Worm (Caenorhabditis elegans) whole organism, L1 larva: ENCODE results near the gene srx-92.
A peak's percentile ranks its signal among the peaks of the same experiment; 100 is the strongest.
"Not testable (repeated sequence)": the region's sequence is repeated elsewhere in the genome, so short reads cannot be mapped to it uniquely, and the experiment has no call there.

Experiments
- ama-1 ChIP-seq: fragments of 150-350 bp; optimal IDR thresholded peaks from 2 replicates; lab custom pipeline; 2014
- blmp-1 ChIP-seq: fragments of 150-350 bp; optimal IDR thresholded peaks from 2 replicates; lab custom pipeline; 2014; ENCODE audit warnings: missing biosample characterization, missing genetic modification characterization
- ceh-82 ChIP-seq, 3 experiments: fragments of 150-350 bp in 1 of 3; sonication (generic microtip) in 2 of 3; optimal IDR thresholded peaks; 2 replicates each; lab custom pipeline; 2014 to 2017; ENCODE audit warnings: missing biosample characterization in 3 of 3, missing genetic modification characterization in 3 of 3
- ceh-88 ChIP-seq: fragments of 200-800 bp; sonication (Bioruptor generic); IDR thresholded peaks from 2 replicates; pipeline ENCODE4 v1.3.6; 2022; ENCODE audit warnings: missing genetic modification characterization, missing compliant biosample characterization
- ceh-90 ChIP-seq: sonication (generic microtip); optimal IDR thresholded peaks from 2 replicates; lab custom pipeline; 2016; ENCODE audit warnings: missing genetic modification characterization, missing compliant biosample characterization
- dsc-1 ChIP-seq: sonication (generic microtip); optimal IDR thresholded peaks from 2 replicates; lab custom pipeline; 2016; ENCODE audit warnings: mild to moderate bottlenecking, missing genetic modification characterization, missing compliant biosample characterization
- efl-1 ChIP-seq, 4 experiments: fragments of 150-350 bp; optimal IDR thresholded peaks in 3 of 4; peaks in 1 of 4; 1 replicate in 1 of 4; 2 replicates in 3 of 4; lab custom pipeline; 2014; ENCODE audit warnings: missing biosample characterization in 2 of 4, missing genetic modification characterization in 2 of 4, missing genetic modification reagents in 2 of 4
- efl-3 ChIP-seq: fragments of 200-800 bp; sonication (Bioruptor generic); optimal IDR thresholded peaks from 2 replicates; lab custom pipeline; 2018; ENCODE audit warnings: mild to moderate bottlenecking, missing genetic modification characterization, missing compliant biosample characterization
- fkh-10 ChIP-seq: sonication (generic microtip); optimal IDR thresholded peaks from 2 replicates; lab custom pipeline; 2017; ENCODE audit warnings: missing biosample characterization, missing genetic modification reagents, missing genetic modification characterization
- fkh-4 ChIP-seq: sonication (generic microtip); optimal IDR thresholded peaks from 2 replicates; lab custom pipeline; 2016; ENCODE audit warnings: missing compliant biosample characterization, missing genetic modification characterization, borderline replicate concordance
- fkh-8 ChIP-seq: sonication (generic microtip); optimal IDR thresholded peaks from 2 replicates; lab custom pipeline; 2016; ENCODE audit warnings: mild to moderate bottlenecking, missing genetic modification characterization, missing compliant biosample characterization
- grh-1 ChIP-seq: fragments of 200-800 bp; sonication (Bioruptor generic); IDR thresholded peaks from 2 replicates; pipeline ENCODE4 v1.3.6; 2022; ENCODE audit warnings: missing genetic modification reagents, missing genetic modification characterization, missing compliant biosample characterization
- isw-1 ChIP-seq: fragments of 200-800 bp; sonication (Bioruptor generic); IDR thresholded peaks from 2 replicates; pipeline ENCODE4 v1.3.6; 2022; ENCODE audit warnings: missing genetic modification characterization, missing compliant biosample characterization
- jun-1 ChIP-seq: fragments of 150-350 bp; optimal IDR thresholded peaks from 2 replicates; lab custom pipeline; 2014; ENCODE audit warnings: missing biosample characterization, missing genetic modification reagents, missing genetic modification characterization
- lin-35 ChIP-seq, 2 experiments: fragments of 150-350 bp; optimal IDR thresholded peaks; 2 replicates each; lab custom pipeline; 2014; ENCODE audit warnings: missing biosample characterization in 2 of 2, missing genetic modification characterization in 2 of 2, missing genetic modification reagents in 2 of 2
- lin-39 ChIP-seq: fragments of 150-350 bp; optimal IDR thresholded peaks from 2 replicates; lab custom pipeline; 2014; ENCODE audit warnings: missing biosample characterization, missing genetic modification reagents, missing genetic modification characterization
- mab-9 ChIP-seq: fragments of 200-800 bp; sonication (Bioruptor generic); IDR thresholded peaks from 2 replicates; pipeline ENCODE4 v1.3.6; 2022; ENCODE audit warnings: missing genetic modification reagents, missing genetic modification characterization, missing compliant biosample characterization
- mdl-1 ChIP-seq, 2 experiments: fragments of 150-350 bp; optimal IDR thresholded peaks; 2 replicates each; lab custom pipeline; 2014 to 2017; ENCODE audit warnings: missing biosample characterization in 2 of 2, missing genetic modification characterization in 2 of 2, inconsistent platforms in 1 of 2
- mep-1 ChIP-seq: fragments of 150-350 bp; optimal IDR thresholded peaks from 2 replicates; lab custom pipeline; 2014; ENCODE audit warnings: missing biosample characterization, missing genetic modification characterization
- nhr-237 ChIP-seq: fragments of 150-350 bp; optimal IDR thresholded peaks from 2 replicates; lab custom pipeline; 2014; ENCODE audit warnings: missing biosample characterization, missing genetic modification characterization
- nhr-28 ChIP-seq: fragments of 150-350 bp; optimal IDR thresholded peaks from 2 replicates; lab custom pipeline; 2014; ENCODE audit warnings: missing biosample characterization, missing genetic modification characterization
- nhr-47 ChIP-seq: sonication (generic microtip); optimal IDR thresholded peaks from 2 replicates; lab custom pipeline; 2016; ENCODE audit warnings: mild to moderate bottlenecking, missing genetic modification characterization, moderate library complexity, missing compliant biosample characterization
- nhr-84 ChIP-seq: sonication (generic microtip); optimal IDR thresholded peaks from 2 replicates; lab custom pipeline; 2017; ENCODE audit warnings: missing biosample characterization, missing genetic modification characterization
- nhr-85 ChIP-seq: sonication (generic microtip); peaks from one replicate; lab custom pipeline; 2016; ENCODE audit warnings: missing genetic modification characterization, inconsistent platforms, missing compliant biosample characterization
- nhr-90 ChIP-seq: sonication (generic microtip); optimal IDR thresholded peaks from 2 replicates; lab custom pipeline; 2016; ENCODE audit warnings: mild to moderate bottlenecking, missing genetic modification characterization, missing compliant biosample characterization; ENCODE audit not compliant: poor library complexity
- pag-3 ChIP-seq: sonication (generic microtip); optimal IDR thresholded peaks from 2 replicates; lab custom pipeline; 2017; ENCODE audit warnings: missing genetic modification characterization, mild to moderate bottlenecking, missing compliant biosample characterization, antibody characterized with exemption, borderline replicate concordance; ENCODE audit not compliant: insufficient read depth
- snu-23 ChIP-seq: sonication (generic microtip); optimal IDR thresholded peaks from 2 replicates; lab custom pipeline; 2016; ENCODE audit warnings: missing genetic modification characterization, missing compliant biosample characterization
- unc-30 ChIP-seq: sonication (generic microtip); optimal IDR thresholded peaks from 2 replicates; lab custom pipeline; 2017; ENCODE audit warnings: missing biosample characterization, missing genetic modification characterization
- ztf-11 ChIP-seq, 2 experiments: sonication (generic microtip); optimal IDR thresholded peaks; 2 replicates each; lab custom pipeline; 2016 to 2017; ENCODE audit warnings: missing genetic modification characterization in 2 of 2, missing biosample characterization in 1 of 2, missing compliant biosample characterization in 1 of 2

The srx-92 gene

DNA sequence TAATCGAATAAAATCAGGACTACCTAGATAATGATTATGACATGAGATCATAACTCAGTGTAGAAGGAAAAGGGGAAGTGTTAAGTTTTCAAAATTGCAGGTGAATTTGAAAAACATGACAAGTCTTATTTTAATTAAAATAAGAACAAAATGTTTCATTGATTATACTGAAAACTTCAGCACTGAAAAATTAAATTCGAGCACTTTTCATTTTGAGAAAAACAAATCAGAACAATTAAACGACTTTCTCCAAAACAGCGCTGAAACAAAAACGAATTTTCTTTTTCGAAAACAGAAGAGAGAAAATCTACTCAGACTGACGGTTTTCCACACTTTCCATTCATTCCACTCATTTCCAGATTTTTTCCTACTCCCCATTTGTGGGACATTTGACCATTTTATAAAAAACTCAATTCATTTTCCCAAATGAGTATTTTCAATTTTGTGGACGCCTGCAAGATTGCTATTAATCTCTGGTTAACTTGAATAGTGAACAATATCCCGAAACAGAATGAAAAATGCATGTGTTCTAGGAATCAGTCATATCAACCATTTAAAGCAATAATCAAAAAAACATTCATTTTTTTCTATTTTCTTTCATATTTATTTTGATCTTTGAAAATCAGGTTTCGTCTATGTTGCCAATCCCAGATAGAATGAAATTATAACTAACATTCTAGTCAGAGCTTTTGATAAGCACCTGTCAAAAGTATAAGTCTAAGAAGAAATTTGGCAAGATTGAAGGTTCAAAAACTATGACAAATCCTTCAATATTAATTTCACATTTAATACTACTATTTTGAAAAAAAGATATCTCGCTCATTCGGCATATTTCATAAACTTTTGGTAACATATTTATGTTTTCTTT lies 27.2 kb upstream of the srx-92 start, which contains the start of the genes srh-231 and srh-275 (continued):
- TF ChIP-seq ama-1 = no peak

DNA sequence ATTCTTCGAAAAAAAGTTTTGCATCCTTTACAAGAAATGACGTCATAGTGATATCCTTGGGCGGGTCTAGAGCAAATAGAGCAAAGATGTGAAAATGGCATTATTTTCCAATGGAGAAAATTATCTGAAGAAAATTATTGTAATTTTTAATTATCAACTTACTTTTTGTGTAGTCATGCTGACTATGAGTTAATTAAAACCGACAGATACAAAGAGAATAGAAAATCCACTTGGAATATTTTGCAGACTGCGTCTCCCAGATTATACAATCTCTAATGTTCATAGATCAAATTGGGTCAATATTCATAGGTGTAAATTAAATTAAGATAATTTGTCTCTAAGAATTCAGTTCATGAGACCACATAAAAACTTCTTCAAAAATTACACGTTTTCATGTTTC lies 24.4 kb upstream of the srx-92 start, which contains the start of gene nhr-149:
nhr-149 (minus strand) TSS at position 101 of the 400 bp plus-strand sequence.
- no peak for TF ChIP-seq jun-1
- TF ChIP-seq mep-1 (tag; lab: Kevin White, UChicago) = no peak
- no peak for TF ChIP-seq fkh-10 (GFP tag; lab: Kevin White, UChicago)

DNA sequence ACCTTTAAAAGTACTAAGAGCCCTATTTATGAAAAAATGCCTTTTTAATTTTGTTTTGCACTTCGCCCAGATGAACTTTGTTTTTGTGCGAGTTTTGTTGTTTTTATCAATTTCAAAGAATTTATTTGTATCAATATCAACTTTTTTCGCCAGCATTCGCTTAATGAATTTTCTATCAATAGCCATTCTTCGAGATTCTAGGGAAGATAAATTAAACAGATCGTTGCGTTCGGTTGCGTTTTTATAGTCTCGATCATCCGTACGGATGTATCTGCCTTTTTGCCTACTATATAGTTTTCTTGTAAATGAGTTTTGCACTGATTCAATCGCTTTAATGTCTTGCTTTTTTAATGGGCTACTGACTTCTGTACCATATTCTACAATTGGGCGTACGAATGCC lies 20.3 kb upstream of the srx-92 start, which contains the start of gene nhr-147:
nhr-147 (plus strand) TSS at position 301 of the 400 bp plus-strand sequence.
- TF ChIP-seq pag-3 (tag; lab: Kevin White, UChicago); efl-1 (optimal IDR thresholded peaks at IDR 0.05; lab: Kevin White, UChicago); efl-1 (GFP tag; optimal IDR thresholded peaks at IDR 0.05 in 1 of 2; lab: Kevin White, UChicago); ceh-90: not testable (repeated sequence)

DNA sequence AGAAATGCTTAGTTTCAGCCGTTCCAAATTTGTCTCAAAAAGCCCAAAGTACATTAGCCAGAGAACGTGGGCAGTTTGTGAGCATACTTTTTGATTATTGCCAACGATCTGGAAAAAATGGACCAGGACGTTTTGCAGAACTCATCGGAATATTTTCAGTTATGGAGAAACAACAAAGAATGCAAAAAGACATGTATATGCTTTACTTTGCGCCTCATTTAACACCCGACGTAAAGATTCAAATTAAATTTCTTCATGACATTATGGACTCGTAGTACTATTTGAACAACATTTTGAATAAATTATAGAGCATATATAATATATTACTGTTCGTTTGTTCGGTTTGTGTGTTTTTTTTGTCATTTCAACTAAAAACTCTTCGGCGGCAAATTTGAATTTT lies 18.3 kb upstream of the srx-92 start, which contains the start of gene srh-244:
srh-244 (plus strand) TSS at position 301 of the 400 bp plus-strand sequence.
- TF ChIP-seq pag-3 (tag; lab: Kevin White, UChicago) (no peak), lin-35 (GFP tag; optimal IDR thresholded peaks at IDR 0.05; lab: Kevin White, UChicago) (no peak)

DNA sequence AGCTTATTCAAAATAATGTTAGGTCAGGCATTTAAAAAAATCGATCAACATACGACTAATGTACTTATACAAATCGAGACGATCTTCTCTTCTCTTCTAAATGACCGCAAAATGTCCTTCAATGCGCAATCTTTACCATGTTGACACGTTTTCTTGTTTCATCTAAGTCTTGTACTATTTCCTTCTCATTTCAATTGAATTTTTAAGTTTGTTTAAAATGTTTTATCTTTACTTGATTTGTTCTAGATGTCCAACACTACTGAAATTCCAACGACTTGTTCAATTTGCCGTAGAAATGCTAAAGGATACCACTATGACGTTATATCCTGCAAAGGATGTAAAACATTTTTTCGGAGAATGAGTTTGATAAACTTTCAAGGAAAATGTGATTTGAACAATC lies 16.8 kb upstream of the srx-92 start, which contains the start of the genes nhr-263 and nhr-148:
nhr-263 (minus strand) TSS at position 101 of the 400 bp plus-strand sequence.
nhr-148 (plus strand) TSS at position 215 of the 400 bp plus-strand sequence.
- TF ChIP-seq nhr-85 (tag; lab: Kevin White, UChicago) (no peak), isw-1 (GFP tag; lab: Robert Waterston, UW) (no peak), blmp-1 (tag; lab: Kevin White, UChicago) (peak; percentile 2), grh-1 (GFP tag; lab: Robert Waterston, UW) (no peak), ceh-88 (GFP tag; lab: Robert Waterston, UW) (no peak)

DNA sequence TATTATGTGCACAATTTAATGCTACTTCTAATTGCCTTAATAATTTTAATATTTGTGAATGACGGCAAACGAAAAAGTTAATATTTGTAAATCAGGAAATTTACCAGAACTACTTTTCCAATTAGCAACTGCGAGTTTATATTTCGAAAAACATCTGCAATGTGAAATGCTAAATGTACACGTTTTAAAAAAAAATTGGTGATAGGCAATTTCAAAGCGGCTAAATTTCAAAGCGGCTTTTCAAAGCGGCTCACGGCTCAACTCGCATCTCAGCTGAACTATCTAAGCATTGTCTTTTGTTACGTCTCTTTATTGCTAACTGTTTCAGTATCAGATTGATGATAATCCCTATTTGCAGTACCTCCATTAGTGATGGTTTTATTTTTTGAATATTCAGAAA lies 14.6 kb upstream of the srx-92 start, which contains the start of gene srh-187:
srh-187 (minus strand) TSS at position 101 of the 400 bp plus-strand sequence.
- TF ChIP-seq nhr-47 (tag; lab: Kevin White, UChicago) (no peak), nhr-84 (no peak), ztf-11 (tag; optimal IDR thresholded peaks at IDR 0.05; lab: Kevin White, UChicago) (no peak), lin-39 (tag; lab: Kevin White, UChicago) (no peak), nhr-28 (tag; lab: Kevin White, UChicago) (no peak), mdl-1 (tag; optimal IDR thresholded peaks at IDR 0.05; lab: Kevin White, UChicago) (no peak), fkh-8 (no peak), fkh-4 (tag; lab: Kevin White, UChicago) (no peak)

DNA sequence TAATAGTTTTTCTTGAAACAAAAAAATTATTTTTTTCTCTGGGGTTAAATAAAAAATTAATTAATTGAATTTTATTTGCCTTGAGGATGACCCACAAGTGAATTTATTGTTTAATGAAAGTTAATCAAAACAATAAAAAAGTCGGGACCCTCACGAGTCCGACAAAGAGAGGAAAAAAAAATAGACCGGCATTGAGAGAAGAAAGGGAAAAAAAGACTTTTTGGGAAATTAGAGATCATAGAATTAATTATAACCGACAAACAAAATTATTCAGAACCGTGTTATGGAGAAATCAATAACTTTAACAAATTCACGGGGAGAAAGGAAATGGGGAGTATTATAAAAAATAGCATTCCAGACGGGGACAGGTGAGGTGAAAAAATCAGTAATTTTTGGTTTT lies 12.0 kb upstream of the srx-92 start, which contains the start of gene F10G2.7:
F10G2.7 (minus strand) TSS at position 101 of the 400 bp plus-strand sequence.
- not testable (repeated sequence) for TF ChIP-seq nhr-90; blmp-1 (tag; lab: Kevin White, UChicago); ceh-82 (tag; optimal IDR thresholded peaks at IDR 0.05; lab: Kevin White, UChicago)

DNA sequence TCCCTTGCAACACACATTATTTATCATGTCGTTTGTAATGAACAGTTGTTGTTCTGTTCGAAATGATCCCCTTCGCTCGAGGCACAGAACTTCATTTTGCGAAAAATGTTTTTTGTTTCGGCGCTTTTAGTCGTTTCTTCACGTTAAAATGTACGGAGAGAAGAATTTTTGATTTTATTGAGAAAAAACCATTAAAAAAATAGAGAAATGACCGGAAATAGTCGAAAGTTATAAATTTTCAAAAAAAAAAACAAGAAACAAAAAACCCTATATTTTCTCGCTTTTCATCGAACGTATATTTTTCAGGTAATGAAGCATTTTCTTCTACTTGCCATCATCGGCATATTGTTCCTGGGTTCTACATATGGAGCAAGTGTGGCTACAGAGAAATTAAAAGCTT lies 7.1 kb upstream of the srx-92 start, which contains the start of gene F10G2.1:
F10G2.1 (plus strand) TSS at position 301 of the 400 bp plus-strand sequence.
- TF ChIP-seq mab-9 (GFP tag; lab: Robert Waterston, UW) = no peak
- no peak for TF ChIP-seq dsc-1 (tag; lab: Kevin White, UChicago)
- no peak for TF ChIP-seq snu-23 (GFP tag; lab: Kevin White, UChicago)
- TF ChIP-seq nhr-237 (tag; lab: Kevin White, UChicago) = no peak
- TF ChIP-seq unc-30 (tag; lab: Kevin White, UChicago) = no peak
- no peak for TF ChIP-seq efl-3 (GFP tag; lab: Kevin White, UChicago)
